Worm (Caenorhabditis elegans) whole organism, L4/young adult: Measurements from ENCODE around the gene wht-4.

Experiments
- W03F9.2 ChIP-seq: fragments of 150-350 bp; optimal IDR thresholded peaks from 2 replicates; lab custom pipeline; 2014; ENCODE audit warnings: missing biosample characterization, missing genetic modification characterization
- dao-5 ChIP-seq: sonication (generic microtip); optimal IDR thresholded peaks from 2 replicates; lab custom pipeline; 2016; ENCODE audit warnings: missing genotype, missing genetic modification characterization, moderate library complexity, missing compliant biosample characterization
- him-1 ChIP-seq: sonication (generic microtip); optimal IDR thresholded peaks from 2 replicates; lab custom pipeline; 2016; ENCODE audit warnings: missing genotype, missing genetic modification reagents, missing genetic modification characterization, missing compliant biosample characterization

Gene wht-4

ce11 chrII:3278634-3279033 is at the start of gene wht-4:
Gene wht-4 (plus strand): TSS chrII:3278934.
- TF ChIP-seq W03F9.2 (tag; lab: Kevin White, UChicago) (no peak), dao-5 (tag; lab: Kevin White, UChicago) (no peak), him-1 (no peak)

ce11 chrII:3230422-3230821 is 48.3 kb upstream of the wht-4 start, which contains the start of gene srh-297:
Gene srh-297 (minus strand): TSS chrII:3230522.
- TF ChIP-seq W03F9.2 (tag; lab: Kevin White, UChicago) (no peak), him-1 (no peak), dao-5 (tag; lab: Kevin White, UChicago) (no peak)

- TF ChIP-seq W03F9.2 (tag; lab: Kevin White, UChicago), result no peak
These were observed 44.0 kb upstream of the wht-4 start, which contains the start of gene C17F4.8 for ce11 chrII:3234725-3235124. Gene C17F4.8 (minus strand): TSS chrII:3234825.

ce11 chrII:3237038-3237521 is 41.7 kb upstream of the wht-4 start, which contains the start of the genes srz-67 and C17F4.11:
Gene srz-67 (minus strand): TSS chrII:3237138.
Gene C17F4.11 (plus strand): TSS chrII:3237471.
- TF ChIP-seq W03F9.2 (tag; lab: Kevin White, UChicago), result no peak
- no peak for TF ChIP-seq him-1
- no peak for TF ChIP-seq dao-5 (tag; lab: Kevin White, UChicago)

- TF ChIP-seq him-1 (no peak), W03F9.2 (tag; lab: Kevin White, UChicago) (no peak), dao-5 (tag; lab: Kevin White, UChicago) (no peak)
These were observed 38.5 kb upstream of the wht-4 start, which contains the start of gene C17F4.3 for ce11 chrII:3240207-3240606. Gene C17F4.3 (plus strand): TSS chrII:3240507.

- TF ChIP-seq dao-5 (tag; lab: Kevin White, UChicago) (no peak), him-1 (no peak), W03F9.2 (tag; lab: Kevin White, UChicago) (no peak)
These were observed 36.9 kb upstream of the wht-4 start for ce11 chrII:3241842-3242241.

- no peak for TF ChIP-seq him-1
- no peak for TF ChIP-seq W03F9.2 (tag; lab: Kevin White, UChicago)
- TF ChIP-seq dao-5 (tag; lab: Kevin White, UChicago), result no peak
These were observed 34.7 kb upstream of the wht-4 start, which contains the start of gene C17F4.12 for ce11 chrII:3244070-3244469. Gene C17F4.12 (minus strand): TSS chrII:3244170.

ce11 chrII:3244758-3245157 is 34.0 kb upstream of the wht-4 start:
- TF ChIP-seq W03F9.2 (tag; lab: Kevin White, UChicago), result no peak
- TF ChIP-seq dao-5 (tag; lab: Kevin White, UChicago), result no peak
- TF ChIP-seq him-1, result no peak

ce11 chrII:3245836-3246235 is 32.9 kb upstream of the wht-4 start, which contains the start of gene C17F4.7:
Gene C17F4.7 (minus strand): TSS chrII:3246015.
- no peak for TF ChIP-seq dao-5 (tag; lab: Kevin White, UChicago)
- no peak for TF ChIP-seq W03F9.2 (tag; lab: Kevin White, UChicago)
- TF ChIP-seq him-1, result no peak

- TF ChIP-seq dao-5 (tag; lab: Kevin White, UChicago) (no peak), him-1 (no peak), W03F9.2 (tag; lab: Kevin White, UChicago) (no peak)
These were observed 31.2 kb upstream of the wht-4 start for ce11 chrII:3247556-3247955.

- TF ChIP-seq him-1 (no peak), W03F9.2 (tag; lab: Kevin White, UChicago) (no peak), dao-5 (tag; lab: Kevin White, UChicago) (no peak)
These were observed 30.6 kb upstream of the wht-4 start, which contains the start of the genes fbxc-50 and C17F4.2 for ce11 chrII:3248043-3248718. Gene fbxc-50 (minus strand): TSS chrII:3248123. Gene C17F4.2 (plus strand): TSS chrII:3248668.

ce11 chrII:3249406-3249805 is 29.3 kb upstream of the wht-4 start, which contains the start of gene clec-124:
Gene clec-124 (plus strand): TSS chrII:3249706.
- TF ChIP-seq W03F9.2 (tag; lab: Kevin White, UChicago), result no peak
- no peak for TF ChIP-seq dao-5 (tag; lab: Kevin White, UChicago)
- TF ChIP-seq him-1, result no peak

ce11 chrII:3250195-3250594 is 28.5 kb upstream of the wht-4 start:
- no peak for TF ChIP-seq W03F9.2 (tag; lab: Kevin White, UChicago)
- TF ChIP-seq him-1, result no peak
- TF ChIP-seq dao-5 (tag; lab: Kevin White, UChicago), result no peak

- TF ChIP-seq dao-5 (tag; lab: Kevin White, UChicago) (no peak), W03F9.2 (tag; lab: Kevin White, UChicago) (no peak)
These were observed 27.0 kb upstream of the wht-4 start for ce11 chrII:3251782-3252181.
